Worm (Caenorhabditis elegans): ENCODE data around the gene zip-7.

DNA sequence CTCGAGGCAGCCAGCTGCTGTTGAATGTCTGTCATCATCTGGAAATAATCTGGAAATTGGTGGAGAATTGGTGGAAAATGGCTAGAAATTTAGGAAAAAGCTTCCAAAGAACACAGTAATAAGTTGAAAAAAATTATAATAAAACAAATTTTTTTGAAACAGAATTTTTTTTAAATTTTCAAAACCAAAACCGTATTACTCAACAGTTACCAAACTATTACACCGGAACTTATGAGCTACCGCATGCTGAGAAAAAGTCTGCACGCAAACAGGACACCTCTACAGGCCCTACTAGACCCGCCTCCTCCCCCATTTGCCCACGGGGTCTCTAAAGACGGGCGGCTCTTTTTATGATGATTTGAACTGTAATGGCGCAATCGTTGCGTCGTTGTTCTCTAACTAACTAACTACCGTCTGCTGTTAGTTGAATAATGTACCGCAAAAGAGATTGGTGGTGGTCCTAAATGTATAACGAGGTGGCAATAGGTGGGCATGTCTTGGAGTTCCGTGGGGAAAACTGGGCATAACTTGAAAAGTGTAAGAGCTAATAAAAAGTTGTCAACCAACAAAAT is at the start of gene zip-7:
- TF ChIP-seq nhr-76 (tag; optimal IDR thresholded peaks at IDR 0.05) (no peak), ceh-16 (tag; optimal IDR thresholded peaks at IDR 0.05) (no peak), tbx-2 (tag; optimal IDR thresholded peaks at IDR 0.05) (no peak), unc-39 (tag; optimal IDR thresholded peaks at IDR 0.05) (no peak), nfya-1 (tag; optimal IDR thresholded peaks at IDR 0.05; ENCODE audit: insufficient read depth) (no peak), pqm-1 (tag; optimal IDR thresholded peaks at IDR 0.05) (no peak), ama-1 (optimal IDR thresholded peaks at IDR 0.05) (no peak), skn-1 (tag; optimal IDR thresholded peaks at IDR 0.05) (no peak)

Measured in whole organism, L3 larva.